Worm (Caenorhabditis elegans): Measurements from ENCODE around the gene C33D9.6.

C33D9.6 gene

DNA sequence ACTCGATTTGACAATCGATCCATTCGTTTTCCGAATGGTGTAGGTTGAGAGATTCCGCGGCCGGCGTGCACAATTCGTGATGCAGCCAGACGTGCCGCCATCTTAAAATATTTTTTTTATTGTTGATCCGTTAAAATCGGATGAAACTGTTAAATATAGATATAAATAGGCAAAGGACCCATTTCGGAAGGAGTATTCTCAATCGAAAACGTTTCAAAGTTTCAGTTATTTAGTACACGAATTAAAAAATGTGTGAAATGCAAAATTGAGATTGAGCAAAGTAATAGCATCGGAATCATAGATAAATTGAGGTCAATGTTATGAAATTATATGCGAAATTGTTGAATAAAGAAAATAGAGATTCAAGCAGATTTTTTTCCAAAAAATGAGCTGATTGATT lies 38.0 kb downstream of the C33D9.6 start, which contains the start of gene mrps-33:
mrps-33 (minus strand) TSS at position 101 of the 400 bp plus-strand sequence.
- no peak for TF ChIP-seq tbx-37 (GFP tag; conservative IDR thresholded peaks at IDR 0.05)

DNA sequence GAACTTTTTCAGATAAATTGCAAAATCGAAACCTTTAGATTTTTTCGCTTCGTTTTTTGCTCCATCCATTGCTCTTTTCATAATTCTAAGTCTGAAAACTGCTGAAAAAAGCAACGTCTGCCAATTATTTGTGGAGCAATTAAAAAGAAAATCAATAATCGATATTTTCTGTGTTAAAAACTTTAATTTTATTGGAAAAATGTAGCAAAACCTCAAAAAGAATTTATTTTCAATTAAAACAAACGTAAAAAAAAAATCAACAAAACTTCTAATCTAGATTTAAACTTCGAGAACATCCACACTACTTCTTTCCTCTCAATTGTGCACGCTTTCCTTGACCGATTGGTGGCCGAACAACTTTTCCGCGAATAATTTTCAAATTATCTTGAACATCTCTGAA lies 38.7 kb downstream of the C33D9.6 start, which contains the start of gene F21D5.5:
F21D5.5 (minus strand) TSS at position 101 of the 400 bp plus-strand sequence.
- TF ChIP-seq B0310.2 (tag; optimal IDR thresholded peaks at IDR 0.05) (no peak), F13C5.2 (tag; optimal IDR thresholded peaks at IDR 0.05) (no peak), hmbx-1 (tag; optimal IDR thresholded peaks at IDR 0.05) (no peak), ama-1 (optimal IDR thresholded peaks at IDR 0.05) (no peak), hnd-1 (tag; optimal IDR thresholded peaks at IDR 0.05) (no peak), sea-1 (GFP tag; conservative IDR thresholded peaks at IDR 0.05) (no peak), aly-1 (tag; optimal IDR thresholded peaks at IDR 0.05) (no peak)

DNA sequence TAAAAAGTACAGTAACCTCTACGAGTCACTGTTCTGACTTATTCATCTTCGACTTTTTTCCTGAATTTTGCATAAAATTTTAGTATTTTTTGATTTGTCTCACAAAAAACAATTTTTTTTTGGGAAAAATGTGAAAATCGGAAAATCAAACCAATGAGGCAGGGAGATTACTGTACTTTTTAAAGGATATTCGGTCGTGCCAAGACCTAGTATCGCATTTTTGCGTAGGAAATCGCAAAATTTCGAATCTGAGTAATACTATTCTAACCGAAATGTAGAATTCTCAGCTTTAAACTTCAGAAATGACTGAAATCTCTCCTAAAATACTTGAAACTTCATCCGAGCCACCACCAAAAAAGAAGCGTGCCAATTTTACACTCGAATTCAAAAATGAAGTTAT lies 40.2 kb downstream of the C33D9.6 start, which contains the start of gene F21D5.4:
F21D5.4 (plus strand) TSS at position 301 of the 400 bp plus-strand sequence.
- no peak for TF ChIP-seq flt-1 (GFP tag; IDR thresholded peaks at IDR 0.05)
- no peak for TF ChIP-seq tbx-11 (GFP tag; IDR thresholded peaks at IDR 0.05)
- no peak for TF ChIP-seq sea-1 (GFP tag; conservative IDR thresholded peaks at IDR 0.05)
- TF ChIP-seq tbx-37 (GFP tag; conservative IDR thresholded peaks at IDR 0.05): no peak
- TF ChIP-seq hmg-4 (GFP tag; optimal IDR thresholded peaks at IDR 0.05): no peak
- TF ChIP-seq hnd-1 (tag; optimal IDR thresholded peaks at IDR 0.05): no peak
- TF ChIP-seq ets-7 (tag; optimal IDR thresholded peaks at IDR 0.05): no peak
- TF ChIP-seq scrt-1 (GFP tag; IDR thresholded peaks at IDR 0.05): no peak

DNA sequence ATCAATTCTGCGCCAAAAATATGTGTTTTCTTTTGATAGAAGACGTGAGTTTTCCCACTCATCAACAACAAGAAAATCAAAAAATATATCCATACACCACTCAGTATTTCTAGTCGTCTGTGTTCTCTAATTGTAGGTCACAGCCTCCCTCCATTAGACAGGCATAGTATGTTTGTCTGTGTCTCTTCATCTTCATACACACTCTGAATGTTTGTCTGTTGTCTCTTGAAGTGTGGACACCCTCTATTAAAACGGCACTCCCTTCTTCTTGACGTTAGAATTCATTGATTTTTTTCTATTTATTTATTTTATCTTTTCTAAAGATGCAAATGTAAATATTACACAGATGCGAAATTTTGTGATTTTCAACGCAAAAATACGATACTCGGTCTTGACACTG lies 40.6 kb downstream of the C33D9.6 start:
- TF ChIP-seq ama-1 (optimal IDR thresholded peaks at IDR 0.05) (no peak), tbx-11 (GFP tag; IDR thresholded peaks at IDR 0.05) (no peak), hmbx-1 (tag; optimal IDR thresholded peaks at IDR 0.05) (no peak), ceh-36 (tag; optimal IDR thresholded peaks at IDR 0.05) (no peak), aly-1 (tag; optimal IDR thresholded peaks at IDR 0.05) (no peak), B0310.2 (tag; optimal IDR thresholded peaks at IDR 0.05) (no peak), ets-7 (tag; optimal IDR thresholded peaks at IDR 0.05) (no peak), scrt-1 (GFP tag; IDR thresholded peaks at IDR 0.05) (no peak), tbx-37 (GFP tag; conservative IDR thresholded peaks at IDR 0.05) (no peak), tra-4 (tag; optimal IDR thresholded peaks at IDR 0.05) (no peak), sea-1 (GFP tag; conservative IDR thresholded peaks at IDR 0.05) (no peak), pes-1 (GFP tag; IDR thresholded peaks at IDR 0.05) (no peak)

DNA sequence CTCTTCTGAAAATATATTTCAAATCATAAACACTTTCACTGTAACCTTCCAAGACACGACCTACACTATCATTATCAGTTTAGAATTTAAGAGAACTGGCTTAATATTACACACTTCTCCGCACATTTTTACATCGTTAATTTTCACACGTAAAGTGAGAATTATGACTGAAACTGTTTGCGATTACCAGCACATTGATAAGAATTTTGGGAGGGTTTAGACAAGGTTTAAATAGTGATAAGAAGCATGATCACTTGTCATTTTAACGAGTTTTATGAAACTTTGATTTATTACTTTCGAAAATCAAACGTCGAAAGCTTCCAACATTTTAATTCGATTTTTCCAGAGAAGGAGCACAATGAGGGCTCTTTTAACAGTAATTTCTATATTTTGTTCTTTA lies 47.5 kb downstream of the C33D9.6 start, which contains the start of gene F21D5.3:
F21D5.3 (plus strand) TSS at position 347 of the 400 bp plus-strand sequence.
- TF ChIP-seq flt-1 (GFP tag; IDR thresholded peaks at IDR 0.05) (no peak), hnd-1 (tag; optimal IDR thresholded peaks at IDR 0.05) (no peak), tbx-11 (GFP tag; IDR thresholded peaks at IDR 0.05) (no peak), ets-7 (tag; optimal IDR thresholded peaks at IDR 0.05) (no peak), pes-1 (GFP tag; IDR thresholded peaks at IDR 0.05) (no peak), ceh-13 (GFP tag; optimal IDR thresholded peaks at IDR 0.05) (no peak), scrt-1 (GFP tag; IDR thresholded peaks at IDR 0.05) (no peak), ama-1 (optimal IDR thresholded peaks at IDR 0.05) (no peak), sea-1 (GFP tag; conservative IDR thresholded peaks at IDR 0.05) (no peak), hmg-4 (GFP tag; optimal IDR thresholded peaks at IDR 0.05) (no peak), aly-1 (tag; optimal IDR thresholded peaks at IDR 0.05) (no peak), B0310.2 (tag; optimal IDR thresholded peaks at IDR 0.05) (no peak), hmbx-1 (tag; optimal IDR thresholded peaks at IDR 0.05) (no peak), tbx-37 (GFP tag; conservative IDR thresholded peaks at IDR 0.05) (no peak), F13C5.2 (tag; optimal IDR thresholded peaks at IDR 0.05) (no peak)

DNA sequence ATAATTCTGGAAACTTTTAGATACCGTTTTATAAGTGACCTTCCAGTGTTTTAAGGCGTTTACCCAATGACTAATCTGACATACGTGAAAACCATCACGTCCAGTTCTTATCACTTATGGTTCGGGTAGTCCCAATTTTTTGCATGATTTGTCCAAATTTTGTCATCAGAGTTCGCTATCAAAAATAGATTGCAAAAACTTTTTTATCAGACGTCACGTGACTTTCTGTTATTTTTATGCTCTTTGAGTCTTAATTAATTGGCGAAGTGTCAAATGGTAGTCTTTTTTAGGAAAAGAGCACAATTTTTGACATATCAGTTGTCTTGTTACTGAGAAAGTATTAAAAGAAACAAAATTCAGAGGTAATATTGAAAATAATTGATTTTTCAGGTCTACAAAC lies 48.3 kb downstream of the C33D9.6 start:
- no peak for TF ChIP-seq ceh-13 (GFP tag; optimal IDR thresholded peaks at IDR 0.05)
- TF ChIP-seq sea-1 (GFP tag; conservative IDR thresholded peaks at IDR 0.05): no peak
- no peak for TF ChIP-seq aly-1 (tag; optimal IDR thresholded peaks at IDR 0.05)
- no peak for TF ChIP-seq ceh-36 (tag; optimal IDR thresholded peaks at IDR 0.05)
- TF ChIP-seq pes-1 (GFP tag; IDR thresholded peaks at IDR 0.05): no peak
- no peak for TF ChIP-seq tbx-11 (GFP tag; IDR thresholded peaks at IDR 0.05)
- no peak for TF ChIP-seq tbx-37 (GFP tag; conservative IDR thresholded peaks at IDR 0.05)
- no peak for TF ChIP-seq flt-1 (GFP tag; IDR thresholded peaks at IDR 0.05)
- TF ChIP-seq B0310.2 (tag; optimal IDR thresholded peaks at IDR 0.05): no peak
- no peak for TF ChIP-seq tra-4 (tag; optimal IDR thresholded peaks at IDR 0.05)
- TF ChIP-seq ama-1 (optimal IDR thresholded peaks at IDR 0.05): no peak
- no peak for TF ChIP-seq scrt-1 (GFP tag; IDR thresholded peaks at IDR 0.05)
- no peak for TF ChIP-seq hmbx-1 (tag; optimal IDR thresholded peaks at IDR 0.05)
- TF ChIP-seq F13C5.2 (tag; optimal IDR thresholded peaks at IDR 0.05): no peak
- TF ChIP-seq ets-7 (tag; optimal IDR thresholded peaks at IDR 0.05): no peak

DNA sequence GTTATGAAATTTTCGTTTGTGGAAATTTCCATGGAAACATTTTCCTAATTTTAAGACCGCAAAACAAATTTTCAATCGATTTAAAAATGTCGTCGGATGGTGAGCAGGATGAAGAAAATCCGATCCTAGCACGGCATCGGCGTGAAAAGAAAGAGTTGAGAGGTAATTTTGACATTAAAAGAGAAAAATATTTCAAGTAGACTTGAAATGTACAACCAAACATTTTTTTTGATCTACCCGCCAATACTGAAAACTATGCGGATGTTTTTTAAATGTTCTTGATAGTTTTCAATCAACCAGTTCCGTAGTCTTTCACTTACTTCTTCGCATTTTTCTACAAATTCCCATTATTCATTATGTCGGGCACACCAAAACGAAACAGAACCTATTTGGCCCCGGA lies 49.8 kb downstream of the C33D9.6 start, which contains the start of gene otub-3:
otub-3 (plus strand) TSS at position 56 of the 400 bp plus-strand sequence.
- no peak for TF ChIP-seq tbx-11 (GFP tag; IDR thresholded peaks at IDR 0.05)
- TF ChIP-seq aly-1 (tag; optimal IDR thresholded peaks at IDR 0.05): no peak
- no peak for TF ChIP-seq tra-4 (tag; optimal IDR thresholded peaks at IDR 0.05)
- TF ChIP-seq hmbx-1 (tag; optimal IDR thresholded peaks at IDR 0.05): no peak
- no peak for TF ChIP-seq hmg-4 (GFP tag; optimal IDR thresholded peaks at IDR 0.05)
- TF ChIP-seq B0310.2 (tag; optimal IDR thresholded peaks at IDR 0.05): no peak
- no peak for TF ChIP-seq ceh-13 (GFP tag; optimal IDR thresholded peaks at IDR 0.05)
- TF ChIP-seq F13C5.2 (tag; optimal IDR thresholded peaks at IDR 0.05): no peak

DNA sequence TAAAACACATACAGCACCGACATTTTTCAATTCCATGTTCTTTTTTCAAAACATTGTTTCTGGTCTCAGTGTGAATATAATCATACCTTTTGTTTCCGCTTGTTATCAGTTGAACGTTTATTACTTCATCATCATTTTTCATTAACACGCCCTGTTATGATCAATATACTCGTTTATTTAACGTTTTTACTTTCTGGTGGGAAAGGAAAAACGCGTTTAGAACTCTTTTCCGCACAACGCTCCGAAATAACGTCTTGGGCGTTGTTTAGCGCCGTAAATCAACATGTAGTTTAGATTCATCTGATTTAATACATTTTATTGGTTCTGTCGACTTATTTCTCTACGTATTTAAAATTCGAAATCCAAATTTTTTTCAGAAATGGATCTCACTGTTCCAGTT lies 52.6 kb downstream of the C33D9.6 start, which contains the start of gene pgm-3:
pgm-3 (plus strand) TSS at position 378 of the 400 bp plus-strand sequence.
- TF ChIP-seq tra-4 (tag; optimal IDR thresholded peaks at IDR 0.05) (no peak), pes-1 (GFP tag; IDR thresholded peaks at IDR 0.05) (no peak), F13C5.2 (tag; optimal IDR thresholded peaks at IDR 0.05) (no peak), hmbx-1 (tag; optimal IDR thresholded peaks at IDR 0.05) (no peak), ets-7 (tag; optimal IDR thresholded peaks at IDR 0.05) (no peak), ceh-36 (tag; optimal IDR thresholded peaks at IDR 0.05) (no peak), tbx-37 (GFP tag; conservative IDR thresholded peaks at IDR 0.05) (no peak), ama-1 (optimal IDR thresholded peaks at IDR 0.05) (no peak), B0310.2 (tag; optimal IDR thresholded peaks at IDR 0.05) (no peak), tbx-11 (GFP tag; IDR thresholded peaks at IDR 0.05) (no peak), ceh-13 (GFP tag; optimal IDR thresholded peaks at IDR 0.05) (no peak), sea-1 (GFP tag; conservative IDR thresholded peaks at IDR 0.05) (no peak), hnd-1 (tag; optimal IDR thresholded peaks at IDR 0.05) (no peak), hmg-4 (GFP tag; optimal IDR thresholded peaks at IDR 0.05) (no peak), scrt-1 (GFP tag; IDR thresholded peaks at IDR 0.05) (no peak)

Measured in whole organism, early embryonic.